Fruit fly (Drosophila melanogaster): ENCODE measurements around the gene Hmgcr.
A peak's percentile ranks its signal among the peaks of the same experiment; 100 is the strongest.

The Hmgcr gene

dm6 chr3R:23709508-23710208, 23.5 kb upstream of the Hmgcr start, which contains the start of gene CG10301 (continued):
- no peak for TF ChIP-seq CG16779 (GFP tag; IDR thresholded peaks at IDR 0.05)

dm6 chr3R:23711195-23711594, 21.9 kb upstream of the Hmgcr start, which contains the start of gene CG10300:
TSS of gene CG10300 (plus strand) at chr3R:23711527.
- TF ChIP-seq E2f2 (GFP tag; IDR thresholded peaks at IDR 0.05) (no peak), ranshi (GFP tag; IDR thresholded peaks at IDR 0.05) (0 out of 2 replicates have a peak, but pooled peaks have one; percentile 24), CG10543 (GFP tag; optimal IDR thresholded peaks at IDR 0.05) (peak; percentile 11), lab (GFP tag; optimal IDR thresholded peaks at IDR 0.05) (peak; percentile 65), Deaf1 (tag; optimal IDR thresholded peaks at IDR 0.05) (peak; percentile 58), fd3F (GFP tag; optimal IDR thresholded peaks at IDR 0.05) (no peak), Nf-YC (tag; optimal IDR thresholded peaks at IDR 0.05) (no peak), CG4820 (GFP tag; optimal IDR thresholded peaks at IDR 0.05) (no peak), CG7928 (GFP tag; optimal IDR thresholded peaks at IDR 0.05) (no peak), zfh2 (GFP tag; optimal IDR thresholded peaks at IDR 0.05) (no peak), pum (GFP tag; optimal IDR thresholded peaks at IDR 0.05) (no peak), grn (GFP tag; optimal IDR thresholded peaks at IDR 0.05) (peak; percentile 74), tin (GFP tag; optimal IDR thresholded peaks at IDR 0.05) (no peak), CG34376 (GFP tag; optimal IDR thresholded peaks at IDR 0.05) (peak; percentile 53), Gsc (GFP tag; IDR thresholded peaks at IDR 0.05) (no peak), gcm2 (GFP tag; optimal IDR thresholded peaks at IDR 0.05) (no peak), insv (GFP tag; optimal IDR thresholded peaks at IDR 0.05) (no peak), CG2116 (GFP tag; optimal IDR thresholded peaks at IDR 0.05) (no peak), CG5953 (GFP tag; IDR thresholded peaks at IDR 0.05) (no peak), CG8765 (GFP tag; IDR thresholded peaks at IDR 0.05) (no peak), GATAe (GFP tag; conservative IDR thresholded peaks at IDR 0.05) (peak; percentile 74), Hmr (GFP tag; optimal IDR thresholded peaks at IDR 0.05) (no peak), Ets65A (GFP tag) (no peak), D (optimal IDR thresholded peaks at IDR 0.05) (no peak), D (GFP tag; optimal IDR thresholded peaks at IDR 0.05) (no peak), dysf (GFP tag; IDR thresholded peaks at IDR 0.05) (no peak), CG11695 (GFP tag; IDR thresholded peaks at IDR 0.05) (no peak), CG8944 (GFP tag; optimal IDR thresholded peaks at IDR 0.05) (no peak), CG1832 (GFP tag; optimal IDR thresholded peaks at IDR 0.05) (no peak), odd (GFP tag; optimal IDR thresholded peaks at IDR 0.05) (no peak), CG32767 (GFP tag; IDR thresholded peaks at IDR 0.05) (no peak), Lim3 (GFP tag; IDR thresholded peaks at IDR 0.05) (no peak), chinmo (GFP tag; IDR thresholded peaks at IDR 0.05; ENCODE audit: partially characterized antibody) (0 out of 4 replicates have a peak, but pooled peaks have one; percentile 42), sens-2 (GFP tag; IDR thresholded peaks at IDR 0.05) (no peak), Ets97D (GFP tag; optimal IDR thresholded peaks at IDR 0.05) (no peak), Med (GFP tag) (peak; percentile 39), sens (GFP tag) (peak; percentile 71), Oaz (GFP tag; IDR thresholded peaks at IDR 0.05) (no peak), CG17612 (GFP tag; IDR thresholded peaks at IDR 0.05) (no peak), CG8478 (optimal IDR thresholded peaks at IDR 0.05) (no peak), Asciz (GFP tag; optimal IDR thresholded peaks at IDR 0.05) (no peak), CG6175 (GFP tag; IDR thresholded peaks at IDR 0.05) (no peak), luna (GFP tag; optimal IDR thresholded peaks at IDR 0.05) (no peak), gcm (GFP tag; optimal IDR thresholded peaks at IDR 0.05) (no peak), exex (tag; optimal IDR thresholded peaks at IDR 0.05) (peak; percentile 29), corto (GFP tag; optimal IDR thresholded peaks at IDR 0.05) (no peak), CG13287 (GFP tag; IDR thresholded peaks at IDR 0.05; ENCODE audit: partially characterized antibody) (no peak), CG14965 (GFP tag; optimal IDR thresholded peaks at IDR 0.05; ENCODE audit: borderline replicate concordance) (no peak), CG11504 (tag; optimal IDR thresholded peaks at IDR 0.05) (no peak)
